Fruit fly (Drosophila melanogaster) whole organism, embryonic: Measurements from ENCODE around the gene BBIP1.

Experiments used
- Adf1 ChIP-seq: fragments of 200-800 bp; sonication (Bioruptor generic); IDR thresholded peaks from 2 replicates; pipeline ENCODE4 v1.3.6; 2022; ENCODE audit warnings: missing biosample characterization, missing genetic modification characterization
- Blimp-1 ChIP-seq: fragments of 200-800 bp; sonication (Bioruptor generic); optimal IDR thresholded peaks from 3 replicates; lab custom pipeline; 2018; ENCODE audit warnings: missing biosample characterization, missing genetic modification characterization, mild to moderate bottlenecking, moderate library complexity, missing genetic modification reagents
- CG10267 ChIP-seq: fragments of 200-800 bp; sonication (Bioruptor generic); optimal IDR thresholded peaks from 2 replicates; lab custom pipeline; 2018; ENCODE audit warnings: missing biosample characterization, mild to moderate bottlenecking, missing genetic modification characterization, moderate library complexity
- CG10654 ChIP-seq: fragments of 200-800 bp; sonication (Bioruptor generic); optimal IDR thresholded peaks from 2 replicates; lab custom pipeline; 2016; ENCODE audit warnings: missing biosample characterization, missing genetic modification characterization
- CG11723 ChIP-seq: fragments of 200-800 bp; sonication (Bioruptor generic); optimal IDR thresholded peaks from 2 replicates; lab custom pipeline; 2017; ENCODE audit warnings: missing biosample characterization, mild to moderate bottlenecking, missing genetic modification characterization
- CG12071 ChIP-seq: fragments of 200-800 bp; sonication (Bioruptor generic); optimal IDR thresholded peaks from 3 replicates; lab custom pipeline; 2018; ENCODE audit warnings: missing biosample characterization, mild to moderate bottlenecking, missing genetic modification characterization
- CG12104 ChIP-seq: fragments of 200-800 bp; sonication (Bioruptor generic); optimal IDR thresholded peaks from 3 replicates; lab custom pipeline; 2016; ENCODE audit warnings: missing biosample characterization, missing genetic modification characterization
- CG12744 ChIP-seq: fragments of 200-800 bp; sonication (Bioruptor generic); optimal IDR thresholded peaks from 2 replicates; lab custom pipeline; 2016; ENCODE audit warnings: missing biosample characterization, missing genetic modification characterization
- CG14441 ChIP-seq: fragments of 200-800 bp; sonication (Bioruptor generic); IDR thresholded peaks from 2 replicates; pipeline ENCODE4 v1.3.6; 2022; ENCODE audit warnings: missing biosample characterization, missing genetic modification characterization
- CG1603 ChIP-seq: fragments of 200-800 bp; sonication (Bioruptor generic); optimal IDR thresholded peaks from 2 replicates; lab custom pipeline; 2019; ENCODE audit warnings: missing biosample characterization, mild to moderate bottlenecking, missing genetic modification characterization, moderate library complexity
- CG2875 ChIP-seq: fragments of 200-800 bp; sonication (Bioruptor generic); optimal IDR thresholded peaks from 2 replicates; lab custom pipeline; 2017; ENCODE audit warnings: missing biosample characterization, mild to moderate bottlenecking, missing genetic modification characterization, missing genetic modification reagents
- CG31441 ChIP-seq: fragments of 200-800 bp; sonication (Bioruptor generic); IDR thresholded peaks from 2 replicates; pipeline ENCODE4 v1.3.6; 2022; ENCODE audit warnings: missing biosample characterization, missing genetic modification characterization
- CG33557 ChIP-seq: fragments of 200-800 bp; sonication (Bioruptor generic); optimal IDR thresholded peaks from 2 replicates; lab custom pipeline; 2019; ENCODE audit warnings: missing biosample characterization, mild to moderate bottlenecking, missing genetic modification characterization, moderate library complexity
- CG42726 ChIP-seq: fragments of 200-800 bp; sonication (Bioruptor generic); IDR thresholded peaks from 2 replicates; pipeline ENCODE4 v1.3.6; 2022; ENCODE audit warnings: missing biosample characterization, missing genetic modification characterization; ENCODE audit not compliant: partially characterized antibody
- CG4360 ChIP-seq: fragments of 200-800 bp; sonication (Bioruptor generic); IDR thresholded peaks from 2 replicates; pipeline ENCODE4 v1.3.6; 2022; ENCODE audit warnings: missing biosample characterization, missing genetic modification characterization
- CG7963 ChIP-seq: fragments of 200-800 bp; sonication (Bioruptor generic); IDR thresholded peaks from 3 replicates; pipeline ENCODE4 v1.3.6; 2022; ENCODE audit warnings: missing biosample characterization, missing genetic modification characterization; ENCODE audit not compliant: partially characterized antibody
- CG8924 ChIP-seq: fragments of 200-800 bp; optimal IDR thresholded peaks from 3 replicates; lab custom pipeline; 2019; ENCODE audit warnings: missing biosample characterization, mild to moderate bottlenecking, missing genetic modification characterization, moderate library complexity
- CG9727 ChIP-seq: fragments of 200-800 bp; sonication (Bioruptor generic); optimal IDR thresholded peaks from 3 replicates; lab custom pipeline; 2017; ENCODE audit warnings: missing biosample characterization, mild to moderate bottlenecking, missing genetic modification characterization
- Dll ChIP-seq: fragments of 200-800 bp; sonication (Bioruptor generic); IDR thresholded peaks from 4 replicates; pipeline ENCODE4 v1.3.6; 2022; ENCODE audit warnings: missing biosample characterization, missing genetic modification characterization; ENCODE audit not compliant: partially characterized antibody
- Drgx ChIP-seq: fragments of 200-800 bp; sonication (Bioruptor generic); IDR thresholded peaks from 2 replicates; pipeline ENCODE4 v1.3.6; 2022; ENCODE audit warnings: missing biosample characterization, missing genetic modification characterization
- Eip74EF ChIP-seq, 2 experiments: fragments of 200-800 bp in 1 of 2; fragments of >200 bp in 1 of 2; sonication (Bioruptor generic) in 1 of 2; optimal IDR thresholded peaks; 2 replicates each; lab custom pipeline; 2017 to 2019; ENCODE audit warnings: missing biosample characterization in 2 of 2, missing genetic modification characterization in 2 of 2, mild to moderate bottlenecking in 1 of 2, moderate library complexity in 1 of 2
- Lpt ChIP-seq: fragments of >200 bp; optimal IDR thresholded peaks from 2 replicates; lab custom pipeline; 2018; ENCODE audit warnings: missing biosample characterization, missing genetic modification characterization
- Meics ChIP-seq: fragments of 200-800 bp; sonication (Bioruptor generic); optimal IDR thresholded peaks from 2 replicates; lab custom pipeline; 2017; ENCODE audit warnings: missing biosample characterization, mild to moderate bottlenecking, missing genetic modification characterization
- Mes4 ChIP-seq: fragments of 200-800 bp; sonication (Bioruptor generic); optimal IDR thresholded peaks from 2 replicates; lab custom pipeline; 2016; ENCODE audit warnings: missing biosample characterization, missing genetic modification characterization
- Myb ChIP-seq: fragments of 200-800 bp; sonication (Bioruptor generic); optimal IDR thresholded peaks from 2 replicates; lab custom pipeline; 2016; ENCODE audit warnings: missing biosample characterization, missing genetic modification characterization
- NFAT ChIP-seq: fragments of 200-800 bp; sonication (Bioruptor generic); IDR thresholded peaks from 2 replicates; pipeline ENCODE4 v1.3.6; 2022; ENCODE audit warnings: missing biosample characterization, missing genetic modification characterization
- Six4 ChIP-seq: fragments of 200-800 bp; sonication (Bioruptor generic); optimal IDR thresholded peaks from 2 replicates; lab custom pipeline; 2016; ENCODE audit warnings: missing biosample characterization, missing genetic modification characterization
- Trl ChIP-seq, 3 experiments: fragments of >200 bp in 2 of 3; fragments of 200-800 bp in 1 of 3; sonication (Bioruptor generic) in 1 of 3; optimal IDR thresholded peaks; 2 replicates in 1 of 3; 3 replicates in 2 of 3; lab custom pipeline; 2016 to 2017; ENCODE audit warnings: missing biosample characterization in 1 of 3, missing genetic modification characterization in 1 of 3
- Xbp1 ChIP-seq: fragments of 200-800 bp; sonication (Bioruptor generic); optimal IDR thresholded peaks from 3 replicates; lab custom pipeline; 2016; ENCODE audit warnings: missing biosample characterization, mild to moderate bottlenecking, missing genetic modification characterization
- YL-1 ChIP-seq: fragments of 200-800 bp; sonication (Bioruptor generic); optimal IDR thresholded peaks from 3 replicates; lab custom pipeline; 2017; ENCODE audit warnings: missing biosample characterization, mild to moderate bottlenecking, missing genetic modification characterization
- bbx ChIP-seq: fragments of 200-800 bp; sonication (Bioruptor generic); IDR thresholded peaks from 2 replicates; pipeline ENCODE4 v1.3.6; 2022; ENCODE audit warnings: missing biosample characterization, missing genetic modification characterization; ENCODE audit not compliant: partially characterized antibody
- br ChIP-seq: fragments of >200 bp; optimal IDR thresholded peaks from 2 replicates; lab custom pipeline; 2017
- crol ChIP-seq: fragments of 200-800 bp; sonication (Bioruptor generic); IDR thresholded peaks from 2 replicates; pipeline ENCODE4 v1.3.6; 2022; ENCODE audit warnings: missing biosample characterization, missing genetic modification characterization
- dm ChIP-seq: fragments of 200-800 bp; sonication (Bioruptor generic); optimal IDR thresholded peaks from 3 replicates; lab custom pipeline; 2016; ENCODE audit warnings: missing biosample characterization, missing genetic modification characterization
- dmrt99B ChIP-seq: fragments of 200-800 bp; sonication (Bioruptor generic); optimal IDR thresholded peaks from 2 replicates; lab custom pipeline; 2018; ENCODE audit warnings: missing biosample characterization, mild to moderate bottlenecking, missing genetic modification characterization, moderate library complexity
- fru ChIP-seq: fragments of >200 bp; optimal IDR thresholded peaks from 2 replicates; lab custom pipeline; 2017
- gt ChIP-seq: fragments of 200-800 bp; sonication (Bioruptor generic); IDR thresholded peaks from 2 replicates; pipeline ENCODE4 v1.3.6; 2022; ENCODE audit warnings: missing biosample characterization, missing genetic modification characterization
- ind ChIP-seq: fragments of 200-800 bp; sonication (Bioruptor generic); optimal IDR thresholded peaks from 3 replicates; lab custom pipeline; 2016; ENCODE audit warnings: missing biosample characterization, missing genetic modification characterization
- prd ChIP-seq, 3 experiments: fragments of >200 bp in 2 of 3; fragments of 200-800 bp in 1 of 3; sonication (Bioruptor generic) in 1 of 3; optimal IDR thresholded peaks in 2 of 3; IDR thresholded peaks in 1 of 3; 2 replicates in 2 of 3; 3 replicates in 1 of 3; pipeline versions ENCODE4 v1.3.6 to Lab custom; 2017 to 2022; ENCODE audit warnings: missing biosample characterization in 1 of 3, missing genetic modification characterization in 1 of 3
- pros ChIP-seq: fragments of 200-800 bp; sonication (Bioruptor generic); optimal IDR thresholded peaks from 3 replicates; lab custom pipeline; 2019; ENCODE audit warnings: missing biosample characterization, mild to moderate bottlenecking, missing genetic modification characterization, moderate library complexity
- salm ChIP-seq: fragments of 200-800 bp; sonication (Bioruptor generic); optimal IDR thresholded peaks from 2 replicates; lab custom pipeline; 2018; ENCODE audit warnings: missing biosample characterization, mild to moderate bottlenecking, missing genetic modification characterization
- sens ChIP-seq: fragments of 200-800 bp; sonication (Bioruptor generic); peaks from one replicate; lab custom pipeline; 2016; ENCODE audit warnings: missing biosample characterization, missing genetic modification characterization
- shn ChIP-seq: fragments of 200-800 bp; sonication (Bioruptor generic); optimal IDR thresholded peaks from 3 replicates; lab custom pipeline; 2016; ENCODE audit warnings: missing biosample characterization, missing genetic modification characterization
- sisA ChIP-seq: fragments of 200-800 bp; sonication (Bioruptor generic); IDR thresholded peaks from 2 replicates; pipeline ENCODE4 v1.3.6; 2022; ENCODE audit warnings: missing biosample characterization, missing genetic modification characterization
- sqz ChIP-seq: fragments of 200-800 bp; sonication (Bioruptor generic); optimal IDR thresholded peaks from 3 replicates; lab custom pipeline; 2018; ENCODE audit warnings: missing biosample characterization, mild to moderate bottlenecking, missing genetic modification characterization
- stwl ChIP-seq: fragments of 200-800 bp; sonication (Bioruptor generic); optimal IDR thresholded peaks from 3 replicates; lab custom pipeline; 2018; ENCODE audit warnings: missing biosample characterization, mild to moderate bottlenecking, missing genetic modification characterization, moderate library complexity
- sug ChIP-seq: fragments of 200-800 bp; optimal IDR thresholded peaks from 2 replicates; lab custom pipeline; 2019; ENCODE audit warnings: missing biosample characterization, mild to moderate bottlenecking, missing genetic modification characterization, moderate library complexity
- trem ChIP-seq: fragments of 200-800 bp; optimal IDR thresholded peaks from 3 replicates; lab custom pipeline; 2019; ENCODE audit warnings: missing biosample characterization, mild to moderate bottlenecking, missing genetic modification characterization, moderate library complexity
- yki ChIP-seq: fragments of >200 bp; optimal IDR thresholded peaks from 3 replicates; lab custom pipeline; 2018
- zfh2 ChIP-seq: fragments of 200-800 bp; sonication (Bioruptor generic); optimal IDR thresholded peaks from 2 replicates; lab custom pipeline; 2016; ENCODE audit warnings: missing biosample characterization, missing genetic modification characterization

The BBIP1 gene

DNA sequence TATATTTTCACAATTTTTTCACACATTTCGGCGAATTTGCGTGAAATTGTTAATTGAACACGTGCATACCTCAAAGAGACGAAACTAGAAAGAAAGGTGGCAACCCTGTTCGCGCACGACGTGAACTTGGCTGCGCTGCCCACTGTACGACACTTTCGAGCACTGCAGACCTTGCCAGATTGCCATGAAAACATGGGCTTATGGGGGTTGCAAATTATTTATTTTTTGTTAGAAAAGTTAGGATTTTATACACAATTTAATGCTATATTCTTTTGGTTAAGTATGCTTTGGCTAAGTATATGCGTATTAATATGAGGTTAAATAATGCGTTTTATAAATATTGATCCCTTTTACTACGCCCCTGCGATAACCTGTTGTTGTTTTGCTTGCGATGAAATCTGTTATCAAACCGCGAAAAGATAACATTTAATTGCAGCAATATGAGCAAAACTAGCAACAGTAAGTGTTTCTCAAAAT is 3.0 kb upstream of the BBIP1 start, which contains the start of the genes RpL34b and CG8132 (continued):
- TF ChIP-seq YL-1 (peak; percentile 100), Adf1 (GFP tag; lab: Robert Waterston, UW) (peak; percentile 79), CG42726 (peak; percentile 48; the same call in 1 of the 2 replicates), CG4360 (peak; percentile 83), trem (tag; lab: Kevin White, UChicago) (peak; percentile 95), gt (peak; percentile 93), crol (no peak; the same call in 1 of the 2 replicates), stwl (tag; lab: Kevin White, UChicago) (peak; percentile 91), sens (GFP tag; lab: Kevin White, UChicago) (peak; percentile 98), pros (GFP tag; lab: Kevin White, UChicago) (peak; percentile 53), sisA (GFP tag; lab: Robert Waterston, UW) (peak; percentile 96), CG14441 (GFP tag; lab: Robert Waterston, UW) (peak; percentile 95), CG12744 (peak; percentile 95), CG31441 (peak; percentile 94), sug (tag; lab: Kevin White, UChicago) (peak; percentile 97), CG8924 (tag; lab: Kevin White, UChicago) (peak; percentile 95), shn (GFP tag; lab: Kevin White, UChicago) (peak; percentile 97), Xbp1 (peak; percentile 97), CG12071 (GFP tag; lab: Kevin White, UChicago) (peak; percentile 91), bbx (peak; percentile 58; the same call in 1 of the 2 replicates), fru (no peak), Blimp-1 (peak; percentile 91), CG11723 (GFP tag; lab: Kevin White, UChicago) (peak; percentile 91), Dll (GFP tag; lab: Robert Waterston, UW) (peak; percentile 25; the same call in 1 of the 4 replicates), CG7963 (no peak), Mes4 (GFP tag; lab: Kevin White, UChicago) (peak; percentile 94), CG10654 (peak; percentile 96), NFAT (GFP tag; lab: Robert Waterston, UW) (peak; percentile 98), Six4 (GFP tag; lab: Kevin White, UChicago) (peak; percentile 86), Eip74EF (GFP tag; optimal IDR thresholded peaks at IDR 0.05; lab: Kevin White, UChicago) (peak in 1 of 2 experiments; percentile 87), Drgx (GFP tag; lab: Robert Waterston, UW) (peak; percentile 90), CG10267 (peak; percentile 99), zfh2 (GFP tag; lab: Kevin White, UChicago) (peak; percentile 98), salm (peak; percentile 91), Myb (GFP tag; lab: Kevin White, UChicago) (peak; percentile 89), ind (peak; percentile 95), CG1603 (peak; percentile 95), prd (optimal IDR thresholded peaks at IDR 0.05; lab: Kevin White, UChicago) (no peak), prd (GFP tag; IDR thresholded peaks at IDR 0.05; lab: Robert Waterston, UW) (peak; percentile 97), CG9727 (GFP tag; lab: Kevin White, UChicago) (peak; percentile 96), br (lab: Kevin White, UChicago) (no peak), CG33557 (GFP tag; lab: Kevin White, UChicago) (peak; percentile 94), Meics (GFP tag; lab: Kevin White, UChicago) (peak; percentile 96), CG2875 (GFP tag; lab: Kevin White, UChicago) (peak; percentile 89), CG12104 (GFP tag; lab: Kevin White, UChicago) (peak; percentile 94), sqz (GFP tag; lab: Kevin White, UChicago) (peak; percentile 90), dmrt99B (peak; percentile 91), Trl (optimal IDR thresholded peaks at IDR 0.05; lab: Kevin White, UChicago) (peak in 1 of 2 experiments; percentile 40), Trl (GFP tag; optimal IDR thresholded peaks at IDR 0.05; lab: Kevin White, UChicago) (peak; percentile 98), dm (GFP tag; lab: Kevin White, UChicago) (peak; percentile 100), yki (no peak), Lpt (GFP tag; lab: Kevin White, UChicago) (no peak)
